Worm (Caenorhabditis elegans) whole organism, L1 larva: ENCODE measurements around the gene F02C12.2.

Experiments
- C04F5.9 ChIP-seq: sonication (generic microtip); optimal IDR thresholded peaks from 2 replicates; lab custom pipeline; 2016; ENCODE audit warnings: missing genetic modification characterization, missing compliant biosample characterization
- C16A3.4 ChIP-seq: fragments of 150-350 bp; optimal IDR thresholded peaks from 2 replicates; lab custom pipeline; 2014; ENCODE audit warnings: missing biosample characterization, missing genetic modification characterization
- C34B4.2 ChIP-seq: sonication (generic microtip); optimal IDR thresholded peaks from 2 replicates; lab custom pipeline; 2017; ENCODE audit warnings: mild to moderate bottlenecking, missing genetic modification characterization, missing compliant biosample characterization
- F16B12.6 ChIP-seq: fragments of 150-350 bp; optimal IDR thresholded peaks from 2 replicates; lab custom pipeline; 2014; ENCODE audit warnings: missing biosample characterization, missing genetic modification characterization
- Y116A8C.19 ChIP-seq: sonication (generic microtip); optimal IDR thresholded peaks from 2 replicates; lab custom pipeline; 2016; ENCODE audit warnings: missing compliant biosample characterization, missing genetic modification characterization, borderline replicate concordance
- aha-1 ChIP-seq: fragments of 150-350 bp; optimal IDR thresholded peaks from 2 replicates; lab custom pipeline; 2014; ENCODE audit warnings: missing biosample characterization, missing genetic modification characterization
- alr-1 ChIP-seq: fragments of 200-800 bp; sonication (Bioruptor generic); optimal IDR thresholded peaks from 2 replicates; lab custom pipeline; 2018; ENCODE audit warnings: borderline replicate concordance, mild to moderate bottlenecking, missing genetic modification characterization, missing compliant biosample characterization
- aly-2 ChIP-seq: fragments of 150-350 bp; optimal IDR thresholded peaks from 2 replicates; lab custom pipeline; 2014; ENCODE audit warnings: missing biosample characterization, missing genetic modification characterization
- ama-1 ChIP-seq: fragments of 150-350 bp; optimal IDR thresholded peaks from 2 replicates; lab custom pipeline; 2014
- blmp-1 ChIP-seq: fragments of 150-350 bp; optimal IDR thresholded peaks from 2 replicates; lab custom pipeline; 2014; ENCODE audit warnings: missing biosample characterization, missing genetic modification characterization
- ceh-63 ChIP-seq: fragments of 200-800 bp; sonication (Bioruptor generic); optimal IDR thresholded peaks from 2 replicates; lab custom pipeline; 2018; ENCODE audit warnings: mild to moderate bottlenecking, missing genetic modification characterization, missing compliant biosample characterization
- ceh-82 ChIP-seq, 3 experiments: fragments of 150-350 bp in 1 of 3; sonication (generic microtip) in 2 of 3; optimal IDR thresholded peaks; 2 replicates each; lab custom pipeline; 2014 to 2017; ENCODE audit warnings: missing biosample characterization in 3 of 3, missing genetic modification characterization in 3 of 3
- ceh-90 ChIP-seq: sonication (generic microtip); optimal IDR thresholded peaks from 2 replicates; lab custom pipeline; 2016; ENCODE audit warnings: missing genetic modification characterization, missing compliant biosample characterization
- ces-1 ChIP-seq: fragments of 150-350 bp; optimal IDR thresholded peaks from 2 replicates; lab custom pipeline; 2014; ENCODE audit warnings: missing biosample characterization, missing genetic modification reagents, missing genetic modification characterization
- dpl-1 ChIP-seq, 3 experiments: fragments of 150-350 bp in 2 of 3; sonication (generic microtip) in 1 of 3; optimal IDR thresholded peaks; 2 replicates each; lab custom pipeline; 2014 to 2017; ENCODE audit warnings: missing biosample characterization in 3 of 3, missing genetic modification characterization in 3 of 3, missing genetic modification reagents in 3 of 3
- efl-3 ChIP-seq: fragments of 200-800 bp; sonication (Bioruptor generic); optimal IDR thresholded peaks from 2 replicates; lab custom pipeline; 2018; ENCODE audit warnings: mild to moderate bottlenecking, missing genetic modification characterization, missing compliant biosample characterization
- egl-27 ChIP-seq, 2 experiments: fragments of 150-350 bp in 1 of 2; sonication (generic microtip); optimal IDR thresholded peaks; 3 replicates each; lab custom pipeline; 2017 to 2018; ENCODE audit warnings: missing biosample characterization in 2 of 2, missing genetic modification characterization in 2 of 2, missing genetic modification reagents in 2 of 2
- elt-2 ChIP-seq: sonication (generic microtip); optimal IDR thresholded peaks from 2 replicates; lab custom pipeline; 2016; ENCODE audit warnings: missing genetic modification characterization, mild to moderate bottlenecking, inconsistent platforms, missing compliant biosample characterization, missing genetic modification reagents
- elt-3 ChIP-seq, 6 experiments: fragments of 150-350 bp in 1 of 6; sonication (generic microtip); optimal IDR thresholded peaks; 2 replicates each; lab custom pipeline; 2017 to 2018; ENCODE audit warnings: missing biosample characterization in 6 of 6, missing genetic modification characterization in 6 of 6, inconsistent platforms in 1 of 6
- ets-5 ChIP-seq: fragments of 200-800 bp; sonication (Bioruptor generic); IDR thresholded peaks from 2 replicates; pipeline ENCODE4 v1.3.6; 2022; ENCODE audit warnings: missing genetic modification characterization, missing compliant biosample characterization
- fkh-4 ChIP-seq: sonication (generic microtip); optimal IDR thresholded peaks from 2 replicates; lab custom pipeline; 2016; ENCODE audit warnings: missing compliant biosample characterization, missing genetic modification characterization, borderline replicate concordance
- fkh-8 ChIP-seq: sonication (generic microtip); optimal IDR thresholded peaks from 2 replicates; lab custom pipeline; 2016; ENCODE audit warnings: mild to moderate bottlenecking, missing genetic modification characterization, missing compliant biosample characterization
- fos-1 ChIP-seq: fragments of 150-350 bp; optimal IDR thresholded peaks from 2 replicates; lab custom pipeline; 2014; ENCODE audit warnings: missing biosample characterization, missing genetic modification characterization
- grh-1 ChIP-seq: fragments of 200-800 bp; sonication (Bioruptor generic); IDR thresholded peaks from 2 replicates; pipeline ENCODE4 v1.3.6; 2022; ENCODE audit warnings: missing genetic modification reagents, missing genetic modification characterization, missing compliant biosample characterization
- hlh-4 ChIP-seq: sonication (generic microtip); optimal IDR thresholded peaks from 2 replicates; lab custom pipeline; 2016; ENCODE audit warnings: mild to moderate bottlenecking, missing genetic modification characterization, missing compliant biosample characterization
- irx-1 ChIP-seq: sonication (generic microtip); optimal IDR thresholded peaks from 2 replicates; lab custom pipeline; 2016; ENCODE audit warnings: missing genetic modification characterization, missing compliant biosample characterization
- jun-1 ChIP-seq: fragments of 150-350 bp; optimal IDR thresholded peaks from 2 replicates; lab custom pipeline; 2014; ENCODE audit warnings: missing biosample characterization, missing genetic modification reagents, missing genetic modification characterization
- lin-35 ChIP-seq, 2 experiments: fragments of 150-350 bp; optimal IDR thresholded peaks; 2 replicates each; lab custom pipeline; 2014; ENCODE audit warnings: missing biosample characterization in 2 of 2, missing genetic modification characterization in 2 of 2, missing genetic modification reagents in 2 of 2
- lsy-2 ChIP-seq, 2 experiments: fragments of 150-350 bp; optimal IDR thresholded peaks; 2 replicates each; lab custom pipeline; 2014; ENCODE audit warnings: missing biosample characterization in 2 of 2, missing genetic modification characterization in 2 of 2
- mdl-1 ChIP-seq, 2 experiments: fragments of 150-350 bp; optimal IDR thresholded peaks; 2 replicates each; lab custom pipeline; 2014 to 2017; ENCODE audit warnings: missing biosample characterization in 2 of 2, missing genetic modification characterization in 2 of 2, inconsistent platforms in 1 of 2
- mep-1 ChIP-seq: fragments of 150-350 bp; optimal IDR thresholded peaks from 2 replicates; lab custom pipeline; 2014; ENCODE audit warnings: missing biosample characterization, missing genetic modification characterization
- nhr-11 ChIP-seq: fragments of 150-350 bp; optimal IDR thresholded peaks from 2 replicates; lab custom pipeline; 2014; ENCODE audit warnings: missing biosample characterization, missing genetic modification characterization
- nhr-28 ChIP-seq: fragments of 150-350 bp; optimal IDR thresholded peaks from 2 replicates; lab custom pipeline; 2014; ENCODE audit warnings: missing biosample characterization, missing genetic modification characterization
- nhr-47 ChIP-seq: sonication (generic microtip); optimal IDR thresholded peaks from 2 replicates; lab custom pipeline; 2016; ENCODE audit warnings: mild to moderate bottlenecking, missing genetic modification characterization, moderate library complexity, missing compliant biosample characterization
- nhr-76 ChIP-seq: sonication (generic microtip); optimal IDR thresholded peaks from 2 replicates; lab custom pipeline; 2017; ENCODE audit warnings: missing biosample characterization, missing genetic modification characterization
- nhr-84 ChIP-seq: sonication (generic microtip); optimal IDR thresholded peaks from 2 replicates; lab custom pipeline; 2017; ENCODE audit warnings: missing biosample characterization, missing genetic modification characterization
- nhr-90 ChIP-seq: sonication (generic microtip); optimal IDR thresholded peaks from 2 replicates; lab custom pipeline; 2016; ENCODE audit warnings: mild to moderate bottlenecking, missing genetic modification characterization, missing compliant biosample characterization; ENCODE audit not compliant: poor library complexity
- pag-3 ChIP-seq: sonication (generic microtip); optimal IDR thresholded peaks from 2 replicates; lab custom pipeline; 2017; ENCODE audit warnings: missing genetic modification characterization, mild to moderate bottlenecking, missing compliant biosample characterization, antibody characterized with exemption, borderline replicate concordance; ENCODE audit not compliant: insufficient read depth
- pax-3 ChIP-seq: fragments of 200-800 bp; sonication (Bioruptor generic); optimal IDR thresholded peaks from 2 replicates; lab custom pipeline; 2018; ENCODE audit warnings: mild to moderate bottlenecking, missing genetic modification characterization, moderate library complexity, missing compliant biosample characterization
- pqm-1 ChIP-seq: sonication (generic microtip); optimal IDR thresholded peaks from 3 replicates; lab custom pipeline; 2017; ENCODE audit warnings: missing biosample characterization, missing genetic modification characterization
- rnt-1 ChIP-seq: sonication (generic microtip); optimal IDR thresholded peaks from 2 replicates; lab custom pipeline; 2016; ENCODE audit warnings: mild to moderate bottlenecking, missing genetic modification characterization, moderate library complexity, missing compliant biosample characterization
- skn-1 ChIP-seq: fragments of 150-350 bp; optimal IDR thresholded peaks from 2 replicates; lab custom pipeline; 2014; ENCODE audit warnings: missing biosample characterization, missing genetic modification characterization
- sox-4 ChIP-seq: sonication (generic microtip); optimal IDR thresholded peaks from 2 replicates; lab custom pipeline; 2016; ENCODE audit warnings: missing genetic modification characterization, missing compliant biosample characterization
- sptf-1 ChIP-seq: fragments of 150-350 bp; optimal IDR thresholded peaks from 2 replicates; lab custom pipeline; 2014; ENCODE audit warnings: missing biosample characterization, missing genetic modification characterization
- sup-37 ChIP-seq: fragments of 200-800 bp; sonication (Bioruptor generic); optimal IDR thresholded peaks from 2 replicates; lab custom pipeline; 2018; ENCODE audit warnings: mild to moderate bottlenecking, missing genetic modification characterization, missing compliant biosample characterization
- swsn-7 ChIP-seq: sonication (generic microtip); optimal IDR thresholded peaks from 2 replicates; lab custom pipeline; 2016; ENCODE audit warnings: missing genetic modification characterization, missing compliant biosample characterization
- tbx-2 ChIP-seq: sonication (generic microtip); optimal IDR thresholded peaks from 2 replicates; lab custom pipeline; 2016; ENCODE audit warnings: missing genetic modification characterization, missing compliant biosample characterization
- unc-130 ChIP-seq: fragments of 150-350 bp; optimal IDR thresholded peaks from 2 replicates; lab custom pipeline; 2017; ENCODE audit warnings: missing biosample characterization, missing genetic modification characterization, inconsistent platforms
- unc-86 ChIP-seq: sonication (generic microtip); optimal IDR thresholded peaks from 2 replicates; lab custom pipeline; 2016; ENCODE audit warnings: missing genetic modification characterization, missing compliant biosample characterization
- zag-1 ChIP-seq: fragments of 150-350 bp; optimal IDR thresholded peaks from 2 replicates; lab custom pipeline; 2014; ENCODE audit warnings: missing biosample characterization, missing genetic modification characterization
- zip-4 ChIP-seq: fragments of 200-800 bp; sonication (Bioruptor generic); optimal IDR thresholded peaks from 2 replicates; lab custom pipeline; 2018; ENCODE audit warnings: mild to moderate bottlenecking, missing genetic modification characterization, moderate library complexity, missing compliant biosample characterization

Gene F02C12.2

DNA sequence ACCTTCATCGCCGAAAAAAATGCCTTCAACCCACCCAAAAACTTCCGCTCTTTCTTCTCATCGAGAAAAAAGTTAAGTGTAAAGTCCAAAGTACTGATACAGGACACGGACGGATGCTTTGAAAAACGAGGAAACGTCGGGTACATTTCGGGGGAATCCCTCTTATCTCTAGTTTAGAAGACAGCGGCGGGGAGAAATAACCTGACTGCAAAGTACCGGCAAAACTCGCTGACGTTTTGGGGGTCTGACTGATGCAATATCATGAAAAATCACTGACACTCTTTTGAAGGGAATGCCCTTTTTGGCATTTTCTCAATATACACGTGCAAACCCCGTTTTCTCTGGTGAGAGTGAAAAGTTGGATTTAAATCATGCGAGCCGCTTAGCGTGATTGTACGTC is 42.7 kb downstream of the F02C12.2 start (continued):
- TF ChIP-seq sup-37 (GFP tag; lab: Kevin White, UChicago) (no peak), skn-1 (tag; lab: Kevin White, UChicago) (peak; percentile 23), pag-3 (tag; lab: Kevin White, UChicago) (peak; percentile 39), unc-130 (tag; lab: Kevin White, UChicago) (no peak), sox-4 (peak; percentile 7), swsn-7 (tag; lab: Kevin White, UChicago) (peak; percentile 18), F16B12.6 (tag; lab: Kevin White, UChicago) (no peak), ets-5 (no peak), nhr-47 (tag; lab: Kevin White, UChicago) (peak; percentile 61), irx-1 (tag; lab: Kevin White, UChicago) (peak; percentile 10), fkh-8 (no peak), elt-2 (tag; lab: Kevin White, UChicago) (peak; percentile 77), ceh-90 (tag; lab: Kevin White, UChicago) (no peak), nhr-84 (no peak), mdl-1 (tag; optimal IDR thresholded peaks at IDR 0.05; lab: Kevin White, UChicago) (peak in 1 of 2 experiments; percentile 80), nhr-76 (tag; lab: Kevin White, UChicago) (no peak), Y116A8C.19 (tag; lab: Kevin White, UChicago) (no peak), nhr-90 (tag; lab: Kevin White, UChicago) (peak; percentile 75), C34B4.2 (tag; lab: Kevin White, UChicago) (no peak), mep-1 (tag; lab: Kevin White, UChicago) (peak; percentile 62), rnt-1 (peak; percentile 69), pqm-1 (no peak), lsy-2 (tag; optimal IDR thresholded peaks at IDR 0.05; lab: Kevin White, UChicago) (peak; percentile 18 to 50), zip-4 (GFP tag; lab: Kevin White, UChicago) (no peak), fos-1 (tag; lab: Kevin White, UChicago) (no peak), jun-1 (tag; lab: Kevin White, UChicago) (peak; percentile 72), hlh-4 (tag; lab: Kevin White, UChicago) (no peak), nhr-28 (tag; lab: Kevin White, UChicago) (no peak), tbx-2 (peak; percentile 88), C04F5.9 (tag; lab: Kevin White, UChicago) (no peak), grh-1 (peak; percentile 71), ama-1 (lab: Kevin White, UChicago) (no peak), lin-35 (GFP tag; optimal IDR thresholded peaks at IDR 0.05; lab: Kevin White, UChicago) (peak in 1 of 2 experiments; percentile 79), ces-1 (GFP tag; lab: Kevin White, UChicago) (no peak), unc-86 (tag; lab: Kevin White, UChicago) (no peak), aha-1 (tag; lab: Kevin White, UChicago) (no peak), efl-3 (GFP tag; lab: Kevin White, UChicago) (no peak), dpl-1 (GFP tag; optimal IDR thresholded peaks at IDR 0.05; lab: Kevin White, UChicago) (no peak), ceh-82 (tag; optimal IDR thresholded peaks at IDR 0.05; lab: Kevin White, UChicago) (peak in 1 of 3 experiments; percentile 4), blmp-1 (tag; lab: Kevin White, UChicago) (peak; percentile 92), ceh-63 (GFP tag; lab: Kevin White, UChicago) (no peak), egl-27 (tag; optimal IDR thresholded peaks at IDR 0.05; lab: Kevin White, UChicago) (peak; percentile 47 to 68), sptf-1 (tag; lab: Kevin White, UChicago) (no peak), C16A3.4 (tag; lab: Kevin White, UChicago) (peak; percentile 23), alr-1 (no peak), aly-2 (no peak), fkh-4 (tag; lab: Kevin White, UChicago) (no peak), zag-1 (no peak), pax-3 (tag; lab: Kevin White, UChicago) (no peak), elt-3 (tag; optimal IDR thresholded peaks at IDR 0.05; lab: Kevin White, UChicago) (peak in 4 of 6 experiments; percentile 2 to 91 (median 64)), nhr-11 (peak; percentile 20)
